Worm (Caenorhabditis elegans) whole organism, midembryonic: ENCODE measurements around the gene C18H7.6.

ENCODE experiments used
- T22C8.4 ChIP-seq: fragments of 200-800 bp; sonication (Bioruptor generic); IDR thresholded peaks from 2 replicates; pipeline ENCODE4 v1.3.6; 2022; ENCODE audit warnings: missing genetic modification characterization, missing compliant biosample characterization
- cog-1 ChIP-seq: sonication (generic microtip); optimal IDR thresholded peaks from 2 replicates; lab custom pipeline; 2016; ENCODE audit warnings: missing genetic modification characterization, missing compliant biosample characterization
- flt-1 ChIP-seq: fragments of 200-800 bp; sonication (Bioruptor generic); IDR thresholded peaks from 2 replicates; pipeline ENCODE4 v1.3.6; 2022; ENCODE audit warnings: missing genetic modification characterization, missing compliant biosample characterization
- klf-2 ChIP-seq: fragments of 200-800 bp; sonication (Bioruptor generic); conservative IDR thresholded peaks from 2 replicates; pipeline ENCODE4 v1.3.6; 2022; ENCODE audit warnings: missing genetic modification reagents, missing genetic modification characterization, missing compliant biosample characterization
- ref-1 ChIP-seq: fragments of 200-800 bp; sonication (Bioruptor generic); conservative IDR thresholded peaks from 2 replicates; pipeline ENCODE4 v1.3.6; 2022; ENCODE audit warnings: missing genetic modification reagents, missing genetic modification characterization, missing compliant biosample characterization
- tab-1 ChIP-seq: fragments of 200-800 bp; sonication (Bioruptor generic); IDR thresholded peaks from 2 replicates; pipeline ENCODE4 v1.3.6; 2022; ENCODE audit warnings: missing genetic modification characterization, missing compliant biosample characterization
- ztf-23 ChIP-seq: fragments of 200-800 bp; sonication (Bioruptor generic); IDR thresholded peaks from 2 replicates; pipeline ENCODE4 v1.3.6; 2022; ENCODE audit warnings: missing genetic modification reagents, missing genetic modification characterization, missing compliant biosample characterization
- ztf-29 ChIP-seq: fragments of 200-800 bp; sonication (Bioruptor generic); IDR thresholded peaks from 2 replicates; pipeline ENCODE4 v1.3.6; 2022; ENCODE audit warnings: missing genetic modification reagents, missing genetic modification characterization, missing compliant biosample characterization

DNA sequence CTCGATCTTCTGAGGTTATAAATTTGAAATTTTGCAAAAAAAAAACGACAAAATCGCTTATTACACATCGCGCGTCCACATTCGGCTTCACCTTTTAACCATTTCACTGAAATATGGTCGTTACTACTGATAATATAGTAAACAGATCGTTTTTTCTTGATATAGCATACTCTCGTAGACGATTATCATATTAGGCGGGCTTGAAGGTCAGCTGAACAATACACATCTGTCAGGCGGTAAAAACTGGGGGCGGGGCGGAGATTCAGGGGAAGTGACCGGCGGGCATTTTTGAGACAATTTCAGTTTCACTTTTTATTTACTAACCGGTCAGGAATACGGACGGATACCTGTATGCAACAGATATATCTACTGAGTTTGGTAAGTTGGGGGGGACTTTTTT, 23.0 kb upstream of the C18H7.6 start, which contains the start of gene C18H7.1:
- TF ChIP-seq ztf-29 (GFP tag; lab: Robert Waterston, UW) = no peak
- TF ChIP-seq ref-1 = no peak
- TF ChIP-seq flt-1 = no peak
- no peak for TF ChIP-seq ztf-23 (GFP tag; lab: Robert Waterston, UW)
- no peak for TF ChIP-seq T22C8.4 (GFP tag; lab: Robert Waterston, UW)
- TF ChIP-seq klf-2 (GFP tag; lab: Robert Waterston, UW) = no peak
- TF ChIP-seq cog-1 (tag; lab: Kevin White, UChicago) = no peak
- no peak for TF ChIP-seq tab-1
